Worm (Caenorhabditis elegans): ENCODE measurements around the gene syx-18.

The syx-18 gene

ce11 chrV:6605275-6605674 lies 50.0 kb downstream of the syx-18 start, which contains the start of gene ZK1055.7:
Gene ZK1055.7, minus strand, starts transcription at chrV:6605375.
- TF ChIP-seq him-1 (tag; optimal IDR thresholded peaks at IDR 0.05) (no peak), dao-5 (tag; optimal IDR thresholded peaks at IDR 0.05) (no peak), W03F9.2 (tag; optimal IDR thresholded peaks at IDR 0.05) (no peak)

All from whole organism, L4/young adult.